Fruit fly (Drosophila melanogaster): ENCODE measurements around the gene CG12111.

Gene CG12111

DNA sequence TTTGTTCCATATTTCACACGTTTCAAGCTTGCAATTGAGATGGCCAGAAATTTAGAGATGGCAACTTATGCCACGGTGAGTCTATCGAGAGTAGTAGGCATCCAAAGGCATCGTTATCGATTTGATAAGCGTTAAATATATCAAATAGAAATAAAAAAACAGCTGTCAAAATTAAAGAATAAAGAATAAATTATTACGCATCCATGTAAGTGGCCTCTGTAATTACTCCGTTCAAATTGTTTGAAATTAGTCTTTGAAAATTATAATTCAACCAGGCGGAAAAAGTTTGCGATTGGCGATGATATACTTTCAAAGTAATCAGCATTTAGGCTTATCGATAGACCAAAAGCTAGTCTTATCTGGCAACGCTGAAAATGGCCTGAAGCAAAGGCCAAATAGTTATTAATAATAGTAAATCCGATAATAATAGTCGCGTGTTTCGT, 21.0 kb upstream of the CG12111 start, which contains the start of the genes CG12659 and Crag (continued):
- peak; percentile 14 for TF ChIP-seq exex (tag; optimal IDR thresholded peaks at IDR 0.05)
- TF ChIP-seq Atf3 (GFP tag; optimal IDR thresholded peaks at IDR 0.05) = no peak
- no peak for TF ChIP-seq B-H1 (GFP tag; IDR thresholded peaks at IDR 0.05)
- no peak for TF ChIP-seq nerfin-1 (tag; optimal IDR thresholded peaks at IDR 0.05)
- TF ChIP-seq tgo (GFP tag; IDR thresholded peaks at IDR 0.05) = no peak
- no peak for TF ChIP-seq CG32772 (GFP tag; IDR thresholded peaks at IDR 0.05)
- TF ChIP-seq inv (GFP tag; IDR thresholded peaks at IDR 0.05; ENCODE audit: partially characterized antibody) = peak; percentile 39; the same call in 1 of the 2 replicates
- TF ChIP-seq CG3065 (GFP tag; optimal IDR thresholded peaks at IDR 0.05) = no peak
- TF ChIP-seq nerfin-2 (GFP tag; IDR thresholded peaks at IDR 0.05; ENCODE audit: partially characterized antibody) = peak; percentile 70
- no peak for TF ChIP-seq ftz-f1 (GFP tag; optimal IDR thresholded peaks at IDR 0.05)
- no peak for TF ChIP-seq CG13123 (GFP tag; optimal IDR thresholded peaks at IDR 0.05)
- TF ChIP-seq Optix (GFP tag; IDR thresholded peaks at IDR 0.05) = no peak
- no peak for TF ChIP-seq ac (GFP tag; optimal IDR thresholded peaks at IDR 0.05)
- no peak for TF ChIP-seq gcm (GFP tag; optimal IDR thresholded peaks at IDR 0.05)
- peak; percentile 31 for TF ChIP-seq CG15514 (GFP tag; optimal IDR thresholded peaks at IDR 0.05)
- TF ChIP-seq Doc3 (GFP tag; IDR thresholded peaks at IDR 0.05; ENCODE audit: partially characterized antibody) = peak; percentile 50; the same call in 1 of the 3 replicates
- no peak for TF ChIP-seq Bdp1 (GFP tag; optimal IDR thresholded peaks at IDR 0.05)
- TF ChIP-seq otp (GFP tag; IDR thresholded peaks at IDR 0.05) = no peak
- no peak for TF ChIP-seq CG1024 (GFP tag; IDR thresholded peaks at IDR 0.05)
- no peak for TF ChIP-seq CG8281 (tag; optimal IDR thresholded peaks at IDR 0.05)
- no peak for TF ChIP-seq ham (GFP tag; IDR thresholded peaks at IDR 0.05)
- TF ChIP-seq Dip2 (GFP tag; IDR thresholded peaks at IDR 0.05) = no peak
- no peak for TF ChIP-seq CG16779 (GFP tag; IDR thresholded peaks at IDR 0.05)
- TF ChIP-seq CG9215 (GFP tag; IDR thresholded peaks at IDR 0.05) = no peak
- no peak for TF ChIP-seq Dbx (GFP tag; IDR thresholded peaks at IDR 0.05)
- TF ChIP-seq CG4424 (GFP tag; optimal IDR thresholded peaks at IDR 0.05) = no peak
- TF ChIP-seq CG1792 (GFP tag; optimal IDR thresholded peaks at IDR 0.05) = no peak
- TF ChIP-seq C15 (GFP tag; IDR thresholded peaks at IDR 0.05) = no peak
- TF ChIP-seq CG14050 (GFP tag; IDR thresholded peaks at IDR 0.05) = no peak
- TF ChIP-seq CG6854 (GFP tag; optimal IDR thresholded peaks at IDR 0.05) = no peak
- TF ChIP-seq CG6813 (GFP tag; optimal IDR thresholded peaks at IDR 0.05) = no peak
- peak; percentile 67 for TF ChIP-seq CG8290 (GFP tag; optimal IDR thresholded peaks at IDR 0.05)
- TF ChIP-seq CG8290 (tag; optimal IDR thresholded peaks at IDR 0.05) = peak in 1 of 2 experiments; percentile 47
- TF ChIP-seq CG4360 (GFP tag; IDR thresholded peaks at IDR 0.05) = no peak
- TF ChIP-seq CkIIα-i1 (GFP tag; IDR thresholded peaks at IDR 0.05) = no peak
- TF ChIP-seq Chrac-16 (GFP tag; optimal IDR thresholded peaks at IDR 0.05) = no peak
- no peak for TF ChIP-seq cwo (GFP tag; optimal IDR thresholded peaks at IDR 0.05)
- no peak for TF ChIP-seq CG10959 (GFP tag; IDR thresholded peaks at IDR 0.05)
- TF ChIP-seq oc (tag; optimal IDR thresholded peaks at IDR 0.05) = no peak
- TF ChIP-seq vnd (GFP tag; IDR thresholded peaks at IDR 0.05; ENCODE audit: partially characterized antibody) = peak; percentile 69
- no peak for TF ChIP-seq CG10274 (GFP tag; optimal IDR thresholded peaks at IDR 0.05)
- peak; percentile 44; the same call in 1 of the 3 replicates for TF ChIP-seq Opbp (GFP tag; IDR thresholded peaks at IDR 0.05; ENCODE audit: partially characterized antibody)
- TF ChIP-seq YL-1 (GFP tag; optimal IDR thresholded peaks at IDR 0.05) = no peak
- TF ChIP-seq kay (GFP tag; optimal IDR thresholded peaks at IDR 0.05) = no peak
- TF ChIP-seq crc (GFP tag; optimal IDR thresholded peaks at IDR 0.05) = no peak
- no peak for TF ChIP-seq HLH3B (GFP tag; IDR thresholded peaks at IDR 0.05)
- TF ChIP-seq zen (tag; optimal IDR thresholded peaks at IDR 0.05) = no peak
- no peak for TF ChIP-seq ewg (GFP tag; optimal IDR thresholded peaks at IDR 0.05)
- no peak for TF ChIP-seq lola (GFP tag; optimal IDR thresholded peaks at IDR 0.05)
- no peak for TF ChIP-seq Six4 (GFP tag; optimal IDR thresholded peaks at IDR 0.05)
- no peak for TF ChIP-seq pum (GFP tag; optimal IDR thresholded peaks at IDR 0.05)
- no peak for TF ChIP-seq CG7987 (GFP tag; optimal IDR thresholded peaks at IDR 0.05)

All from whole organism, embryonic.